Worm (Caenorhabditis elegans): Measurements from ENCODE around the gene T26E4.2.
"Not testable (repeated sequence)": the region's sequence is repeated elsewhere in the genome, so short reads cannot be mapped to it uniquely, and the experiment has no call there.

T26E4.2 gene

DNA sequence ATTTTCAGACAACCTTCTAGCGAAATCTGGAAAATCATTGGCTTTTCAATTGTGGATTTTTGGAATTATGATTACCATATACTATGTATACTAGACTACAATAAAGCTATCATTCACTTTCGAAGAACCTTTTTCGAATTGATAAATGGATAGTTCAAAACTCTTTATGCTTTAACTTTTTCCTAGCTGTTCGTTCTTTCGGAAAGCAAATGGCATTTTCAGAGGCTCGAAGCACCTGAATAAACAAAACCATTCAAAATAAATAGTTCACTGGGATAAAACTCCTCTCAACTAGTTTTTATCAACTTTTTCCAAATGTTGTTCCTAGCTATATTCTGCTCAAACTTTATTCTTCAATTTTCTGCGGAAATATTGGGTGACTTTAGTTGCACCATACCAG lies at the start of gene T26E4.2:
T26E4.2 (plus strand) TSS at position 301 of the 400 bp plus-strand sequence.
- TF ChIP-seq ztf-29 (GFP tag; IDR thresholded peaks at IDR 0.05), result no peak
- no peak for TF ChIP-seq T22C8.4 (GFP tag; IDR thresholded peaks at IDR 0.05)
- no peak for TF ChIP-seq ztf-23 (GFP tag; IDR thresholded peaks at IDR 0.05)
- TF ChIP-seq tab-1 (GFP tag; IDR thresholded peaks at IDR 0.05), result no peak
- TF ChIP-seq ref-1 (GFP tag; conservative IDR thresholded peaks at IDR 0.05), result no peak
- TF ChIP-seq flt-1 (GFP tag; IDR thresholded peaks at IDR 0.05), result no peak
- TF ChIP-seq klf-2 (GFP tag; conservative IDR thresholded peaks at IDR 0.05), result no peak

DNA sequence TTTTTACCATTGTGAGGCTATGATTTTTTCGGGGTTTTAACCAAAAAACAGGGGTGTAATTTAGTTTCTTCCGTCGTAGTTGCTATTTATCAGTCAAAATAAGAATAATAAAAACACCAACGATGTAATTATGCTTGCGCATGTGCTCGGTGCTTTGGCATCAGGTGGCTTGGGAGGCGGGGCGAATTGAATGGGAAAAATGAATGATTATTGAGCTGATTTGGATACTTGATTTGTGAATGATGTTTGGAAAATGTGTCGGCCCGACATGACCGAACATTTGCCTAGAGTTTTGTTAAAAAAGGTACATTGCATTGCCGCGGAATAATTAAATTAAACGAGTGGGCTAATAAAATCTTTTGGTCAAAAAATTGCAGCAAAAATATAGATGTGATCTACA lies 49.0 kb upstream of the T26E4.2 start, which contains the start of gene str-38:
str-38 (minus strand) TSS at position 101 of the 400 bp plus-strand sequence.
- TF ChIP-seq flt-1 (GFP tag; IDR thresholded peaks at IDR 0.05) (no peak), T22C8.4 (GFP tag; IDR thresholded peaks at IDR 0.05) (no peak), med-1 (GFP tag; optimal IDR thresholded peaks at IDR 0.05; ENCODE audit: insufficient read depth) (no peak), ztf-23 (GFP tag; IDR thresholded peaks at IDR 0.05) (no peak), cog-1 (tag; optimal IDR thresholded peaks at IDR 0.05) (no peak), ztf-29 (GFP tag; IDR thresholded peaks at IDR 0.05) (no peak), tab-1 (GFP tag; IDR thresholded peaks at IDR 0.05) (no peak), klf-2 (GFP tag; conservative IDR thresholded peaks at IDR 0.05) (no peak), ref-1 (GFP tag; conservative IDR thresholded peaks at IDR 0.05) (no peak)

DNA sequence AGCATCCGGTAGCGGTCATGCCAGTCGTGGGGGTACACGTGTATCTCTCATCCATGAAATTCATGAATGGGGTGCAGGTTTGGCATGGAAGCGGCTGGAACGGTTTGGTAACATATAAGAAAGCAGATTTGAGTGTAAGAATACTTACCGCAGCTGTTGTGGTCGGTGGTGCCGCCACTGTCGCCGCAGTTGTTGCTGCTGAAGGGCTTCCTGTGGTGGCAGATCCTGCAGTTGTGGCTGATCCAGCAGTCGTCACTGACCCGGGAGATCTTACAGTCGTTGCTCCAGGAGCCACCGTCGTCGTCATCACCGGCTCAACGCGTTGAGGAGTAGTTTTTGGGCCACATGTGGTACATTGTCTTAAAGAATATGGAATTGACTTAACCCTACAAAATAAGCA lies 48.2 kb upstream of the T26E4.2 start:
- TF ChIP-seq ztf-29 (GFP tag; IDR thresholded peaks at IDR 0.05), result no peak
- TF ChIP-seq cog-1 (tag; optimal IDR thresholded peaks at IDR 0.05), result no peak
- no peak for TF ChIP-seq med-1 (GFP tag; optimal IDR thresholded peaks at IDR 0.05; ENCODE audit: insufficient read depth)
- TF ChIP-seq tab-1 (GFP tag; IDR thresholded peaks at IDR 0.05), result no peak
- no peak for TF ChIP-seq ztf-23 (GFP tag; IDR thresholded peaks at IDR 0.05)
- TF ChIP-seq klf-2 (GFP tag; conservative IDR thresholded peaks at IDR 0.05), result no peak
- no peak for TF ChIP-seq ref-1 (GFP tag; conservative IDR thresholded peaks at IDR 0.05)
- no peak for TF ChIP-seq T22C8.4 (GFP tag; IDR thresholded peaks at IDR 0.05)
- no peak for TF ChIP-seq flt-1 (GFP tag; IDR thresholded peaks at IDR 0.05)

DNA sequence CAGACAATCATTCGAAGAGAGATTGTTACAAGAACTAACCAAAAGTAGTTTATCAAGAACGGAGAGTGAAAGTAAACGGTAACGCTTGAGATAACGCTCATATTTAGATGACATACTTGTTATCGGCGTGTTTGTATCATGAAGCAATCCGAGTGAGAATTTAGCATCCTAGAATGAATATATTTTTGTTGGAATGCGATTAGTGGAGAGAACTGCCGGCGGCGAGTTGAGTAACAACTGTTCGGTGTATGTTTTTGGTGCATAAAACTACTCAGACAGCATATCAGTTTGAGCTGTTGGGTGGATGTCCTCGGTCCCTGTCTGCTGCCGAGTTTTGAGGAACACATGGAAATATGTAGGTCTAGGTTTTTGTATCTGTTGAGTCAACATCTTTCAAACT lies 47.6 kb upstream of the T26E4.2 start, which contains the start of gene T23D5.3:
T23D5.3 (minus strand) TSS at position 101 of the 400 bp plus-strand sequence.
- TF ChIP-seq tab-1 (GFP tag; IDR thresholded peaks at IDR 0.05), result no peak
- no peak for TF ChIP-seq T22C8.4 (GFP tag; IDR thresholded peaks at IDR 0.05)
- TF ChIP-seq klf-2 (GFP tag; conservative IDR thresholded peaks at IDR 0.05), result no peak
- no peak for TF ChIP-seq ztf-23 (GFP tag; IDR thresholded peaks at IDR 0.05)
- no peak for TF ChIP-seq med-1 (GFP tag; optimal IDR thresholded peaks at IDR 0.05; ENCODE audit: insufficient read depth)
- TF ChIP-seq ztf-29 (GFP tag; IDR thresholded peaks at IDR 0.05), result no peak
- no peak for TF ChIP-seq ref-1 (GFP tag; conservative IDR thresholded peaks at IDR 0.05)
- TF ChIP-seq flt-1 (GFP tag; IDR thresholded peaks at IDR 0.05), result no peak
- TF ChIP-seq cog-1 (tag; optimal IDR thresholded peaks at IDR 0.05), result no peak

DNA sequence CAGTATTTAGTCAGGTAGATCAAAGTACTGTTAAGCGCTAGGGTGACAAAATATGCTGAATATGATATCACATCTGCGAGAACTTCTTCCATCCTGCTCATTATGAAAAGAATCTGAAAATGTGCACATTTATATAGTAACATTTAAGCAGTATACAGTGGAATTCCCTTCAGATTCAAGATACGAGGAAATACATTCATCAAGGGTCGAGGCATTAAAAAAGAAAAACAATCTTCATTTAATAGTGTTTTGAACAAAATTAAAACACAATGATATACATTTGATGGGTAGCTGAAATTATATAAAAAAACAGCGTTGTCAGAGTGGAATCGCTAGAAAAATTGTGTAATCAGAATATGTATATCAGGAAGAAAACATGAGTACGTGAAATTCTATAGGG lies 45.5 kb upstream of the T26E4.2 start, which contains the start of gene str-27:
str-27 (minus strand) TSS at position 101 of the 400 bp plus-strand sequence.
- no peak for TF ChIP-seq flt-1 (GFP tag; IDR thresholded peaks at IDR 0.05)
- TF ChIP-seq med-1 (GFP tag; optimal IDR thresholded peaks at IDR 0.05; ENCODE audit: insufficient read depth), result no peak
- no peak for TF ChIP-seq ref-1 (GFP tag; conservative IDR thresholded peaks at IDR 0.05)
- no peak for TF ChIP-seq cog-1 (tag; optimal IDR thresholded peaks at IDR 0.05)
- no peak for TF ChIP-seq ztf-29 (GFP tag; IDR thresholded peaks at IDR 0.05)
- TF ChIP-seq T22C8.4 (GFP tag; IDR thresholded peaks at IDR 0.05), result no peak
- TF ChIP-seq tab-1 (GFP tag; IDR thresholded peaks at IDR 0.05), result no peak
- no peak for TF ChIP-seq klf-2 (GFP tag; conservative IDR thresholded peaks at IDR 0.05)
- TF ChIP-seq ztf-23 (GFP tag; IDR thresholded peaks at IDR 0.05), result no peak

DNA sequence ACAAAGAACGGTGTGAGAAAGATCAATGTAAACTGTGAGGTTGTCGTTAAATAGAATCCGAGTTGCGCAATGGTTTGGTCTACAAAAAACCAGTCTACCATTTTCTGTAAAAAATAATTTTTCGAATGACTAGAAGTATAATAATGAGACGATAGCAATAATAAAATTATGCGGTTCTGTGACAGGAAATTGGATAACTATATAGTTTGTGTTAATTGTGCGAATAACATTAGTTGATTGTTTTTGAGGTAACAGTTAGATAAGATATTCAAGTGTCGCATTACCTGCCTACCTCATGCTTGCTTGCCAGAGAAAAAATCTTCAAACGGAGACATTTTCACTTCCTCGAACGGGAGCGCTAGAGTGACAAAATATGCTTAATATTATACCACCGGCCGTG lies 39.3 kb upstream of the T26E4.2 start, which contains the start of gene str-18:
str-18 (minus strand) TSS at position 101 of the 400 bp plus-strand sequence.
- TF ChIP-seq ztf-23 (GFP tag; IDR thresholded peaks at IDR 0.05) (no peak), T22C8.4 (GFP tag; IDR thresholded peaks at IDR 0.05) (no peak), ref-1 (GFP tag; conservative IDR thresholded peaks at IDR 0.05) (no peak), flt-1 (GFP tag; IDR thresholded peaks at IDR 0.05) (no peak), tab-1 (GFP tag; IDR thresholded peaks at IDR 0.05) (no peak), med-1 (GFP tag; optimal IDR thresholded peaks at IDR 0.05; ENCODE audit: insufficient read depth) (no peak), cog-1 (tag; optimal IDR thresholded peaks at IDR 0.05) (no peak), ztf-29 (GFP tag; IDR thresholded peaks at IDR 0.05) (no peak), klf-2 (GFP tag; conservative IDR thresholded peaks at IDR 0.05) (no peak)

DNA sequence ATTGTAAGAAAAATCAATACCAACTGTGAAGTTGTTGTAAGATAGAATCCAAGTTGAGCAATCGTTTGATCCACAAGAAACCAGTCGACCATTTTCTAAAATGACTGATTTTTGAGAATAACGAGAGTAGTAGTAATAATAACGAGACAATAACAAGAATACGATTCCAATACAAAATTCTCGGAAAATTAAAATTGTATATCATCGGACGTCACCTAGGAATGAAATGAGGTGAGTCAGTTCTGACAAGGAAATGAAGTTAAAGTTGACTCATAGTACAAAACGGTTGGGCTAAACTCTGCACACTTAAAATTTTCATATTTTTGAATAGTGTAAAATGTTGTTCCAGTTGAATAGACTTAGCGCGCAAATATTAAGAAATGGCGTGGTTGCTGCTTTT lies 36.8 kb upstream of the T26E4.2 start, which contains the start of gene str-19:
str-19 (minus strand) TSS at position 101 of the 400 bp plus-strand sequence.
- TF ChIP-seq ref-1 (GFP tag; conservative IDR thresholded peaks at IDR 0.05); T22C8.4 (GFP tag; IDR thresholded peaks at IDR 0.05); cog-1 (tag; optimal IDR thresholded peaks at IDR 0.05): not testable (repeated sequence)

DNA sequence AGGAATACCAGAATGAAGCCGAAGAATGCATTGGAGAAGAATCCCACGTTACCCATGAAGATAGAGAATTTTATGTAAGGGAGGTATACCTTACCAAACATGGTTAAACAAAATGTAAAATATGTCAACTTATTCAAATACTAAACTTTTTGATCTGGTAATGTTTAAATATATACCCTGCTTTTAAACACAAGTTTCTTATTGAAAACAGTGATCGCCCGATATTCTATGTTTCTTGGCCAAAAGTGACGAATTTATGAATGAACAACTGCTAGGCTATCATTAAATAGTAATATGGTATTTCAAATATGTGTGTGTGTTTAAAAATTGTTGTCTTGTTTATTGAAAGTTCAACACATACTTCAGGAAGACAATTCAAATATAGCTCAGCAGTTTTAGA lies 32.8 kb upstream of the T26E4.2 start, which contains the start of gene T23D5.8:
T23D5.8 (minus strand) TSS at position 101 of the 400 bp plus-strand sequence.
- TF ChIP-seq tab-1 (GFP tag; IDR thresholded peaks at IDR 0.05); ztf-23 (GFP tag; IDR thresholded peaks at IDR 0.05); med-1 (GFP tag; optimal IDR thresholded peaks at IDR 0.05; ENCODE audit: insufficient read depth): not testable (repeated sequence)

DNA sequence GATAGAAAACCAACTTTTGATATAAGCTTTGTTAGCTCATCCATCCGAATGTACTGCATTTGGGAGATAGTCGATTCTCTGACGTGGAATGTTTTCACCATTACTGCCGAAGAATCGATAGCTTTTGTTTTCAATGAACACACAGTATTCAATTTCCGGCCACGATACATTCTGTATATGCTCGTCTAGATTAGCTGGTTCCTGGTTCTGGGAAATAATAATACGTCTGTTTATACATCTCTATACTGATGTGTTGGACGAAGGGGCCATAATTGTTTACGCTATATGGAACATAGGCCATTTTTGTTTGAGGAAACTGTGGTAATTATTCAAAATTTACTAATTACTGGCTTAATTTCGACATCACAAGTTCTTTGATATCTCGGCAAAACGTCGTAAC lies 31.1 kb upstream of the T26E4.2 start, which contains the start of gene str-6:
str-6 (minus strand) TSS at position 101 of the 400 bp plus-strand sequence.
- TF ChIP-seq tab-1 (GFP tag; IDR thresholded peaks at IDR 0.05), result no peak
- no peak for TF ChIP-seq ref-1 (GFP tag; conservative IDR thresholded peaks at IDR 0.05)
- no peak for TF ChIP-seq med-1 (GFP tag; optimal IDR thresholded peaks at IDR 0.05; ENCODE audit: insufficient read depth)

DNA sequence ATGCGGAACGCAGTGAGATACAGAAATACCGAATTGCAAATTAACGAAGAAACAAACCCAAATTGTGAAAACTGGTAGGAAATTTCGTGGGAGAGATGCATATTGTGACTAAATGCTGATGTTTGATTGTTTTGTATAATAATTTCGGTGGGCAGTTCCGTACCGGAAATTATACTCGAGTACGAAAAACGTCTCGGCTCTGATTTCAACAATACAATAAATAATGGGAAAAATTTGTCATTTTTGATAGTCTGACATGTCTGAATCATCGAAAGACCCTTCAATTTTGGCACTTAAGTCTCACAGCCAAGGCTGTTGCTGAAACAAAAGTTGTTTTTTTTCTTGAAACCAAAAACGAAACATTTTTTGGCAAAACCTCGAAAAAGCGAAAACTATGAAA lies 29.1 kb upstream of the T26E4.2 start, which contains the start of gene str-43:
str-43 (minus strand) TSS at position 101 of the 400 bp plus-strand sequence.
- no peak for TF ChIP-seq flt-1 (GFP tag; IDR thresholded peaks at IDR 0.05)
- TF ChIP-seq ztf-29 (GFP tag; IDR thresholded peaks at IDR 0.05), result no peak
- no peak for TF ChIP-seq ref-1 (GFP tag; conservative IDR thresholded peaks at IDR 0.05)
- no peak for TF ChIP-seq ztf-23 (GFP tag; IDR thresholded peaks at IDR 0.05)
- TF ChIP-seq tab-1 (GFP tag; IDR thresholded peaks at IDR 0.05), result no peak

All from whole organism, midembryonic.